Worm (Caenorhabditis elegans): ENCODE results near the gene btb-22.
A peak's percentile ranks its signal among the peaks of the same experiment; 100 is the strongest.

Gene btb-22

DNA sequence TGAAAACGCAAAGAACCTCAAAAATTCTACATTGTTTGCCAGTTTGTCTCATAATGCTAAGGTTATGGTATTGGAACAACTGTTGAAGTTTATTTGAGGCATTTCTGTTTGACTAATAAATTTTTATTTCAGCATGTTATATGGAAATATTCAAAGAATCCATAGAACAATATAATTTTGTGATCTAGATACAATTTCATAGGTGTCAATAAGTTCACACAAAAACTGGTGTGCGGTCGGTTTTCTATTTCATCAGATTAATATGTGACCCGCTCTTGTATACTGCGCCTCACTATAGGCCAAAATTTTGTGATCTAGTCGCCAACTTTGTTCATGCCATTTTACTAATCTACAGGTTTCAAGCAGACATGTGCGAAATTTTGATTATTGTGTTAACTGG, at the start of gene btb-22:
btb-22 (plus strand) TSS at position 301 of the 400 bp plus-strand sequence.
- TF ChIP-seq tag-97 (GFP tag; IDR thresholded peaks at IDR 0.05) (no peak), lin-15B (tag; optimal IDR thresholded peaks at IDR 0.05) (no peak), lim-7 (GFP tag; IDR thresholded peaks at IDR 0.05) (no peak), jun-1 (tag; optimal IDR thresholded peaks at IDR 0.05) (no peak), egl-43 (GFP tag; IDR thresholded peaks at IDR 0.05) (no peak), lir-3 (tag; optimal IDR thresholded peaks at IDR 0.05) (no peak), nhr-6 (tag; optimal IDR thresholded peaks at IDR 0.05) (no peak), zag-1 (tag; optimal IDR thresholded peaks at IDR 0.05) (no peak), zip-11 (GFP tag; IDR thresholded peaks at IDR 0.05) (no peak), nhr-25 (tag; optimal IDR thresholded peaks at IDR 0.05; ENCODE audit: borderline replicate concordance, insufficient read depth) (no peak), madf-9 (GFP tag; conservative IDR thresholded peaks at IDR 0.05) (no peak), duxl-1 (tag; optimal IDR thresholded peaks at IDR 0.05; ENCODE audit: poor library complexity) (no peak), zip-2 (tag; optimal IDR thresholded peaks at IDR 0.05) (no peak), mdl-1 (tag; optimal IDR thresholded peaks at IDR 0.05) (no peak), ZK337.2 (GFP tag; IDR thresholded peaks at IDR 0.05) (no peak), pqm-1 (tag; optimal IDR thresholded peaks at IDR 0.05) (no peak)

ce11 chrII:3250195-3250594, 49.4 kb upstream of the btb-22 start:
- peak; percentile 60; the same call in 1 of the 2 replicates for TF ChIP-seq set-16 (GFP tag; IDR thresholded peaks at IDR 0.05)
- TF ChIP-seq dpl-1 (GFP tag; optimal IDR thresholded peaks at IDR 0.05): no peak

DNA sequence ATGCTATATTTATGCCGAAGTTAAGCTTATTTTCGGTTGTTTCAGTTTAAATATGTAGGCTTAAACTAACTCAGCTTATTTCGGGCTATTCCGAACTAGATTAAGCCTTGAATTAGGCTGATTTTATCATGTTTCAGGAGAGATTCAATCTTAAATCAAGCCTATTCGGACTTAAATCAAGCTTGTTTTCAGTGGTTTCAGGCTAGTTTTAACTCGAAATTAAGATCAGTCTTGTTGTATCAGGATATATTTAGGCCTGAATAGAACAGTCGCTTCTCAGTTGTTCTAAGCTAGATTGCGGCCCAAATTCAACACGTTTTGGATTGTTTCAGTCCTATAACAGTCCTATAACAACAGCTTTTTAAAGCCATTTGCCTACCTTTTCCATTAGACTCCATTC, 47.8 kb upstream of the btb-22 start:
- TF ChIP-seq ama-1 (optimal IDR thresholded peaks at IDR 0.05): no peak
- TF ChIP-seq aha-1 (tag): peak; percentile 96
- TF ChIP-seq nhr-237 (tag; optimal IDR thresholded peaks at IDR 0.05): no peak
- TF ChIP-seq Y48G9A.11 (GFP tag; IDR thresholded peaks at IDR 0.05): no peak
- TF ChIP-seq zip-11 (GFP tag; IDR thresholded peaks at IDR 0.05): no peak
- TF ChIP-seq madf-5 (GFP tag; IDR thresholded peaks at IDR 0.05): no peak
- TF ChIP-seq F44E2.7 (GFP tag; IDR thresholded peaks at IDR 0.05): no peak
- no peak for TF ChIP-seq daf-19 (GFP tag; conservative IDR thresholded peaks at IDR 0.05)
- no peak for TF ChIP-seq php-3 (GFP tag; IDR thresholded peaks at IDR 0.05)

ce11 chrII:3259254-3259653, 40.3 kb upstream of the btb-22 start, which contains the start of gene gcy-19:
gcy-19 (minus strand) TSS chrII:3259354.
- TF ChIP-seq nhr-6 (tag; optimal IDR thresholded peaks at IDR 0.05) (no peak), aly-2 (tag; optimal IDR thresholded peaks at IDR 0.05) (no peak), unc-62 (GFP tag; optimal IDR thresholded peaks at IDR 0.05 in 1 of 2) (peak in 1 of 2 experiments; percentile 8), unc-62 (tag; optimal IDR thresholded peaks at IDR 0.05) (no peak), lir-3 (tag; optimal IDR thresholded peaks at IDR 0.05) (no peak), ztf-11 (tag; optimal IDR thresholded peaks at IDR 0.05) (no peak), lim-7 (GFP tag; IDR thresholded peaks at IDR 0.05) (no peak), daf-8 (GFP tag; IDR thresholded peaks at IDR 0.05) (no peak)

DNA sequence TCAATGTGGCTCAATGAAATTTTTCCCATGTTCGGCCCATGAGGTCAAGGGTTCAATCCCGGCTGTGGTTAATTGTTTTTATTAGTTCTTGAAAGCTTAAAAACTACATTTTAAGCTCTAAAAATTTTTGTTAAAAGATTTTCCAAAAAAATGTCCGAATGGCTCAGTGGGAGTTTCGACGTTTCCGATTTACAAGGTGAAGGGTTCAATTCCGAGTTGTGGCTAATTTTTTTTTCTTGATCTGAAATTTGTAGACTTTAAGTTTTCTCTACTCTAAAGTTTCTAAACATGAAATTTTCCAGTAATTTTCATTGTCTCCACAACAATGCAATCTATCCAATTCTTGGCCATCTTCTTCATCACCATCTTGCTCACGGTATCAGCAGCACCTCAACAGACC, 37.1 kb upstream of the btb-22 start, which contains the start of gene F02E11.2:
F02E11.2 (plus strand) TSS at position 301 of the 400 bp plus-strand sequence.
- TF ChIP-seq egl-27 (tag; optimal IDR thresholded peaks at IDR 0.05) (no peak), egl-43 (GFP tag; IDR thresholded peaks at IDR 0.05) (no peak)

- no peak for TF ChIP-seq F10B5.3 (tag; optimal IDR thresholded peaks at IDR 0.05)
- TF ChIP-seq zfp-2 (tag; optimal IDR thresholded peaks at IDR 0.05): no peak
- TF ChIP-seq spr-1 (tag; optimal IDR thresholded peaks at IDR 0.05): no peak
- TF ChIP-seq ces-1 (GFP tag; optimal IDR thresholded peaks at IDR 0.05): no peak
- no peak for TF ChIP-seq ZK546.5 (tag; optimal IDR thresholded peaks at IDR 0.05)
- no peak for TF ChIP-seq ztf-7 (tag; optimal IDR thresholded peaks at IDR 0.05)
- no peak for TF ChIP-seq dve-1 (tag; optimal IDR thresholded peaks at IDR 0.05; ENCODE audit: insufficient read depth)
- no peak for TF ChIP-seq aly-2 (tag; optimal IDR thresholded peaks at IDR 0.05)
- no peak for TF ChIP-seq lin-13 (GFP tag; optimal IDR thresholded peaks at IDR 0.05)
- no peak for TF ChIP-seq daf-8 (GFP tag; IDR thresholded peaks at IDR 0.05)
- no peak for TF ChIP-seq zag-1 (tag; optimal IDR thresholded peaks at IDR 0.05)
- TF ChIP-seq pha-4 (GFP tag; IDR thresholded peaks at IDR 0.05): no peak
- TF ChIP-seq pha-4 (tag; optimal IDR thresholded peaks at IDR 0.05): no peak
- no peak for TF ChIP-seq pqm-1 (tag; optimal IDR thresholded peaks at IDR 0.05)
- no peak for TF ChIP-seq ztf-11 (tag; optimal IDR thresholded peaks at IDR 0.05)
- TF ChIP-seq attf-4 (tag; optimal IDR thresholded peaks at IDR 0.05): no peak
- TF ChIP-seq nhr-25 (tag; optimal IDR thresholded peaks at IDR 0.05; ENCODE audit: borderline replicate concordance, insufficient read depth): no peak
These were observed 34.9 kb upstream of the btb-22 start for ce11 chrII:3264704-3265103.
